Worm (Caenorhabditis elegans): ENCODE results near the gene Y51A2B.6.

Gene Y51A2B.6

ce11 chrV:18414051-18414450, 19.9 kb upstream of the Y51A2B.6 start, which contains the start of gene txt-8:
txt-8 (plus strand) TSS chrV:18414351.
- TF ChIP-seq dmd-4 (tag; optimal IDR thresholded peaks at IDR 0.05; ENCODE audit: borderline replicate concordance) = no peak
- no peak for TF ChIP-seq ceh-34 (tag; optimal IDR thresholded peaks at IDR 0.05)
- no peak for TF ChIP-seq mec-3 (tag; optimal IDR thresholded peaks at IDR 0.05; ENCODE audit: borderline replicate concordance)
- no peak for TF ChIP-seq Y22D7AL.16 (tag; optimal IDR thresholded peaks at IDR 0.05)
- TF ChIP-seq ceh-48 (tag; optimal IDR thresholded peaks at IDR 0.05) = no peak
- TF ChIP-seq pha-4 (tag; optimal IDR thresholded peaks at IDR 0.05) = no peak
- no peak for TF ChIP-seq eyg-1 (tag; optimal IDR thresholded peaks at IDR 0.05)
- no peak for TF ChIP-seq C08G9.2 (tag; optimal IDR thresholded peaks at IDR 0.05)
- TF ChIP-seq rnt-1 (tag; optimal IDR thresholded peaks at IDR 0.05) = no peak
- no peak for TF ChIP-seq ceh-6 (GFP tag; optimal IDR thresholded peaks at IDR 0.05)
- TF ChIP-seq syd-9 (tag; optimal IDR thresholded peaks at IDR 0.05) = no peak
- TF ChIP-seq che-1 (tag; optimal IDR thresholded peaks at IDR 0.05) = no peak
- TF ChIP-seq ceh-30 (tag; optimal IDR thresholded peaks at IDR 0.05) = no peak

- TF ChIP-seq ceh-34 (tag; optimal IDR thresholded peaks at IDR 0.05) (no peak), nhr-11 (tag; optimal IDR thresholded peaks at IDR 0.05) (no peak), madf-2 (tag; optimal IDR thresholded peaks at IDR 0.05) (no peak), lin-11 (tag; optimal IDR thresholded peaks at IDR 0.05) (no peak), ceh-22 (tag; optimal IDR thresholded peaks at IDR 0.05) (no peak), ahr-1 (tag; optimal IDR thresholded peaks at IDR 0.05) (no peak), ceh-30 (tag; optimal IDR thresholded peaks at IDR 0.05) (no peak), K02D7.2 (tag; optimal IDR thresholded peaks at IDR 0.05) (no peak), ets-4 (tag; optimal IDR thresholded peaks at IDR 0.05) (no peak), dmd-4 (tag; optimal IDR thresholded peaks at IDR 0.05; ENCODE audit: borderline replicate concordance) (no peak), ztf-16 (tag; optimal IDR thresholded peaks at IDR 0.05) (no peak), ceh-45 (GFP tag; IDR thresholded peaks at IDR 0.05) (no peak), ama-1 (optimal IDR thresholded peaks at IDR 0.05) (no peak), fax-1 (tag; optimal IDR thresholded peaks at IDR 0.05) (no peak), sox-4 (tag; optimal IDR thresholded peaks at IDR 0.05) (no peak)
Observed at ce11 chrV:18412887-18413286, 18.8 kb upstream of the Y51A2B.6 start, which contains the start of gene ZK262.2. ZK262.2 (minus strand) TSS chrV:18412987.

- TF ChIP-seq nfya-1 (tag; optimal IDR thresholded peaks at IDR 0.05) = no peak
- no peak for TF ChIP-seq nhr-11 (tag; optimal IDR thresholded peaks at IDR 0.05)
- TF ChIP-seq odd-2 (tag; optimal IDR thresholded peaks at IDR 0.05) = no peak
- no peak for TF ChIP-seq ets-4 (tag; optimal IDR thresholded peaks at IDR 0.05)
- TF ChIP-seq lim-6 (tag; optimal IDR thresholded peaks at IDR 0.05) = no peak
- no peak for TF ChIP-seq tbx-2 (tag; optimal IDR thresholded peaks at IDR 0.05)
- no peak for TF ChIP-seq eyg-1 (tag; optimal IDR thresholded peaks at IDR 0.05)
- TF ChIP-seq sdc-2 (tag; optimal IDR thresholded peaks at IDR 0.05) = no peak
- no peak for TF ChIP-seq syd-9 (tag; optimal IDR thresholded peaks at IDR 0.05)
- no peak for TF ChIP-seq ceh-24 (tag; optimal IDR thresholded peaks at IDR 0.05)
- TF ChIP-seq ceh-2 (tag; optimal IDR thresholded peaks at IDR 0.05) = no peak
- TF ChIP-seq dmd-4 (tag; optimal IDR thresholded peaks at IDR 0.05; ENCODE audit: borderline replicate concordance) = no peak
- TF ChIP-seq C08G9.2 (tag; optimal IDR thresholded peaks at IDR 0.05) = no peak
- TF ChIP-seq ama-1 (optimal IDR thresholded peaks at IDR 0.05) = no peak
- no peak for TF ChIP-seq K09A11.1 (tag; optimal IDR thresholded peaks at IDR 0.05; ENCODE audit: insufficient read depth)
Observed at ce11 chrV:18412351-18412750, 18.2 kb upstream of the Y51A2B.6 start.

ce11 chrV:18410142-18410541, 16.0 kb upstream of the Y51A2B.6 start, which contains the start of gene srh-207:
srh-207 (minus strand) TSS chrV:18410242.
- TF ChIP-seq pag-3 (tag; optimal IDR thresholded peaks at IDR 0.05; ENCODE audit: borderline replicate concordance) (no peak), eyg-1 (tag; optimal IDR thresholded peaks at IDR 0.05) (no peak), unc-3 (GFP tag; conservative IDR thresholded peaks at IDR 0.05) (no peak), unc-3 (tag; optimal IDR thresholded peaks at IDR 0.05) (no peak), pros-1 (tag; optimal IDR thresholded peaks at IDR 0.05) (no peak), nfya-1 (tag; optimal IDR thresholded peaks at IDR 0.05) (no peak), ceh-19 (GFP tag; optimal IDR thresholded peaks at IDR 0.05) (no peak), elt-4 (tag; optimal IDR thresholded peaks at IDR 0.05) (no peak)

Data from whole organism, late embryonic.